Worm (Caenorhabditis elegans): ENCODE measurements around the gene F19C6.5.

DNA sequence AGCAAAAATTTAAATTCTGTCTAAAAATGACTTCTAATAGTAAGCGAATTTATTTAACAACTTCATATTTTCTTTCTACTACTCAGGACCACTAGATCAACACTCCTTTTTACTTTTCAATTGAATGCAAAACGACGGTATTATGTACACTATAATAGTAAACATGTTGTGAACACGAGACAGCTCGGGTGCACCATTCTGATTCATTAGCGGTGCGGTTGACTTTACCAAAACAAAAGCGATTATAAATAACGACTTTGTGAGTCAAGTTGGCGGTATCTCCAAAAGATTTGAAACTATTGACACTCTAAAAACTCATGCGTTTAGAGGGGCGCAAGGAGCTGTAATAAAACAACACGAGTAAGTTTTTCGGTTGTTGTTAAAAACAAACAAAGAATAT, 44.2 kb downstream of the F19C6.5 start:
- no peak for TF ChIP-seq Y53F4B.3 (GFP tag; IDR thresholded peaks at IDR 0.05)
- no peak for TF ChIP-seq let-526 (GFP tag; IDR thresholded peaks at IDR 0.05)
- no peak for TF ChIP-seq Y67H2A.10 (GFP tag; conservative IDR thresholded peaks at IDR 0.05)
- TF ChIP-seq lin-35 (GFP tag; optimal IDR thresholded peaks at IDR 0.05), result no peak
